Worm (Caenorhabditis elegans) whole organism, young adult: Measurements from ENCODE around the gene fbxa-215.

Source experiments
- C17E4.6 ChIP-seq: fragments of 200-800 bp; sonication (Bioruptor generic); IDR thresholded peaks from 2 replicates; pipeline ENCODE4 v1.3.6; 2022; ENCODE audit warnings: missing genetic modification reagents, missing genetic modification characterization, missing compliant biosample characterization
- F33H1.4 ChIP-seq: fragments of 200-800 bp; sonication (Bioruptor generic); IDR thresholded peaks from 2 replicates; pipeline ENCODE4 v1.3.6; 2022; ENCODE audit warnings: missing genetic modification reagents, missing genetic modification characterization, missing compliant biosample characterization
- F39B2.1 ChIP-seq: fragments of 200-800 bp; sonication (Bioruptor generic); IDR thresholded peaks from 2 replicates; pipeline ENCODE4 v1.3.6; 2022; ENCODE audit warnings: missing genetic modification reagents, missing genetic modification characterization, missing compliant biosample characterization
- Y79H2A.3 ChIP-seq: fragments of 200-800 bp; sonication (Bioruptor generic); conservative IDR thresholded peaks from 2 replicates; pipeline ENCODE4 v1.3.6; 2022; ENCODE audit warnings: missing genetic modification reagents, missing genetic modification characterization, missing compliant biosample characterization
- ama-1 ChIP-seq, 3 experiments: fragments of 150-350 bp in 1 of 3; sonication (generic microtip) in 2 of 3; optimal IDR thresholded peaks; 2 replicates each; lab custom pipeline; 2014 to 2018; ENCODE audit warnings: missing biosample characterization in 2 of 3, missing genetic modification characterization in 2 of 3, missing genetic modification reagents in 2 of 3
- ceh-58 ChIP-seq: fragments of 200-800 bp; sonication (Bioruptor generic); IDR thresholded peaks from 2 replicates; pipeline ENCODE4 v1.3.6; 2022; ENCODE audit warnings: missing genetic modification characterization, missing compliant biosample characterization
- gei-17 ChIP-seq: fragments of 200-800 bp; sonication (Bioruptor generic); optimal IDR thresholded peaks from 2 replicates; lab custom pipeline; 2018; ENCODE audit warnings: mild to moderate bottlenecking, missing genetic modification characterization, missing compliant biosample characterization
- lag-1 ChIP-seq: fragments of 200-800 bp; sonication (Bioruptor generic); IDR thresholded peaks from 2 replicates; pipeline ENCODE4 v1.3.6; 2022; ENCODE audit warnings: missing genetic modification reagents, missing genetic modification characterization, missing compliant biosample characterization
- lin-54 ChIP-seq: fragments of 200-800 bp; sonication (Bioruptor generic); optimal IDR thresholded peaks from 2 replicates; lab custom pipeline; 2018; ENCODE audit warnings: mild to moderate bottlenecking, missing genetic modification characterization, missing compliant biosample characterization
- nhr-179 ChIP-seq: sonication (generic microtip); optimal IDR thresholded peaks from 2 replicates; lab custom pipeline; 2016; ENCODE audit warnings: mild to moderate bottlenecking, missing genetic modification characterization, missing compliant biosample characterization
- sea-2 ChIP-seq: fragments of 200-800 bp; sonication (Bioruptor generic); IDR thresholded peaks from 2 replicates; pipeline ENCODE4 v1.3.6; 2022; ENCODE audit warnings: missing genetic modification characterization, missing compliant biosample characterization
- snpc-4 ChIP-seq, 5 experiments: fragments of 150-350 bp in 1 of 5; sonication (generic microtip) in 4 of 5; optimal IDR thresholded peaks; 2 replicates each; lab custom pipeline; 2014 to 2018; ENCODE audit warnings: missing genetic modification characterization in 5 of 5, missing biosample characterization in 3 of 5, antibody characterized with exemption in 2 of 5, mild to moderate bottlenecking in 2 of 5, missing compliant biosample characterization in 2 of 5, missing genotype in 2 of 5, moderate library complexity in 2 of 5, missing genetic modification reagents in 1 of 5
- unc-62 ChIP-seq: fragments of 150-350 bp; optimal IDR thresholded peaks from 2 replicates; lab custom pipeline; 2014; ENCODE audit warnings: missing biosample characterization, missing genetic modification reagents, missing genetic modification characterization
- ztf-18 ChIP-seq: sonication (generic microtip); optimal IDR thresholded peaks from 2 replicates; lab custom pipeline; 2016; ENCODE audit warnings: missing genotype, mild to moderate bottlenecking, missing genetic modification characterization, missing compliant biosample characterization

- TF ChIP-seq snpc-4 (GFP tag; optimal IDR thresholded peaks at IDR 0.05; lab: Kevin White, UChicago) (no peak), snpc-4 (tag; optimal IDR thresholded peaks at IDR 0.05; lab: Kevin White, UChicago) (no peak), F33H1.4 (GFP tag; lab: Robert Waterston, UW) (no peak), ceh-58 (GFP tag; lab: Robert Waterston, UW) (no peak), ama-1 (optimal IDR thresholded peaks at IDR 0.05; lab: Kevin White, UChicago) (no peak), ama-1 (GFP tag; optimal IDR thresholded peaks at IDR 0.05; lab: Kevin White, UChicago) (no peak), Y79H2A.3 (GFP tag; lab: Robert Waterston, UW) (no peak), sea-2 (GFP tag; lab: Robert Waterston, UW) (no peak), lin-54 (GFP tag; lab: Kevin White, UChicago) (no peak), ztf-18 (no peak), F39B2.1 (GFP tag; lab: Robert Waterston, UW) (no peak), lag-1 (no peak), C17E4.6 (no peak), unc-62 (no peak), nhr-179 (tag; lab: Kevin White, UChicago) (no peak), gei-17 (GFP tag; lab: Kevin White, UChicago) (no peak)
These were observed 33.5 kb downstream of the fbxa-215 start, which contains the start of gene fbxa-98 for ce11 chrIV:13633165-13633564.
